Worm (Caenorhabditis elegans): Measurements from ENCODE around the gene T19C9.10.

T19C9.10 gene

ce11 chrV:17236345-17236744, at the start of gene T19C9.10:
Gene T19C9.10 (plus strand): TSS chrV:17236592.
- TF ChIP-seq tbx-9 (tag; optimal IDR thresholded peaks at IDR 0.05; ENCODE audit: borderline replicate concordance) (no peak), ztf-18 (tag; optimal IDR thresholded peaks at IDR 0.05) (no peak), dpl-1 (GFP tag; optimal IDR thresholded peaks at IDR 0.05) (no peak), nhr-27 (tag; optimal IDR thresholded peaks at IDR 0.05) (no peak), hlh-26 (GFP tag; conservative IDR thresholded peaks at IDR 0.05) (no peak), sea-2 (GFP tag; IDR thresholded peaks at IDR 0.05) (no peak), F33H1.4 (GFP tag; IDR thresholded peaks at IDR 0.05) (no peak), aptf-2 (GFP tag; conservative IDR thresholded peaks at IDR 0.05) (no peak), F37B4.10 (GFP tag; IDR thresholded peaks at IDR 0.05) (no peak), ztf-6 (GFP tag; IDR thresholded peaks at IDR 0.05) (no peak), dox-1 (GFP tag; IDR thresholded peaks at IDR 0.05) (no peak), Y53G8AR.9 (GFP tag; conservative IDR thresholded peaks at IDR 0.05) (no peak), ekl-4 (GFP tag; IDR thresholded peaks at IDR 0.05) (no peak)

- no peak for TF ChIP-seq F39B2.1 (GFP tag; IDR thresholded peaks at IDR 0.05)
- TF ChIP-seq madf-6 (GFP tag; IDR thresholded peaks at IDR 0.05), result no peak
- TF ChIP-seq die-1 (tag; optimal IDR thresholded peaks at IDR 0.05), result no peak
- no peak for TF ChIP-seq cebp-2 (GFP tag; IDR thresholded peaks at IDR 0.05)
- no peak for TF ChIP-seq F57C9.4 (tag; optimal IDR thresholded peaks at IDR 0.05)
- no peak for TF ChIP-seq K12H6.12 (tag; optimal IDR thresholded peaks at IDR 0.05)
- TF ChIP-seq sdz-38 (tag; optimal IDR thresholded peaks at IDR 0.05), result no peak
- TF ChIP-seq rpc-1 (optimal IDR thresholded peaks at IDR 0.05), result no peak
- TF ChIP-seq rpc-1 (tag; optimal IDR thresholded peaks at IDR 0.05), result no peak
- TF ChIP-seq hrde-1 (tag; optimal IDR thresholded peaks at IDR 0.05; ENCODE audit: borderline replicate concordance), result no peak
- TF ChIP-seq T26A5.8 (tag; optimal IDR thresholded peaks at IDR 0.05), result no peak
- no peak for TF ChIP-seq ceh-79 (tag; optimal IDR thresholded peaks at IDR 0.05)
- no peak for TF ChIP-seq zfh-2 (GFP tag; conservative IDR thresholded peaks at IDR 0.05)
These were observed 46.0 kb upstream of the T19C9.10 start, which contains the start of gene str-199 for ce11 chrV:17190399-17190798. Gene str-199 (minus strand): TSS chrV:17190499.

ce11 chrV:17192238-17192637, 44.2 kb upstream of the T19C9.10 start, which contains the start of gene srz-47:
Gene srz-47 (minus strand): TSS chrV:17192338.
- TF ChIP-seq ccch-3 (GFP tag; optimal IDR thresholded peaks at IDR 0.05) (no peak), F10E7.11 (tag; optimal IDR thresholded peaks at IDR 0.05) (no peak)

DNA sequence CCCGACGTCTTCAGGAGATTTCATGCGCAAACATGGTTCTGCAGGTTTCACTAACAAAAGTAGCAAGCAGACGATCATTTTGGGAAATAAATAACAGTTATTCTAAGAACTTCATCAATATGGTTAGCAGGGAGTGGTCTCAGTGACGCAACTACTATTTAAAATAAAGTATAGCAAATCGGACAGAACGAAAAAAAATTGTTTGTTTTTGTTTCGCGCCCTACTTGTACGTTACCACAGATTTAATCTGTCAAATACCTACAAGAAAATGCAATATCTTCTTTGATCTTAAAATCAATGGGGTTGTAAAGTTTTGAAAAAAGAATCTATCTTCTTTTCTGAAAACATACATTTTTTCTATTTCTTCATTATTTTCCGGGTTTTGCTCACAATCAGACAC, 37.5 kb upstream of the T19C9.10 start, which contains the start of gene srz-96:
Gene srz-96 (plus strand): TSS at position 301 of the 400 bp plus-strand sequence.
- no peak for TF ChIP-seq repo-1 (tag; optimal IDR thresholded peaks at IDR 0.05)
- TF ChIP-seq Y53G8AR.9 (GFP tag; conservative IDR thresholded peaks at IDR 0.05), result no peak
- no peak for TF ChIP-seq efl-1 (GFP tag; optimal IDR thresholded peaks at IDR 0.05)
- no peak for TF ChIP-seq C06A6.2 (GFP tag; conservative IDR thresholded peaks at IDR 0.05)
- TF ChIP-seq Y79H2A.3 (GFP tag; conservative IDR thresholded peaks at IDR 0.05), result no peak
- TF ChIP-seq B0261.1 (tag; optimal IDR thresholded peaks at IDR 0.05), result no peak
- TF ChIP-seq ztf-3 (GFP tag; optimal IDR thresholded peaks at IDR 0.05), result no peak
- no peak for TF ChIP-seq nhr-120 (GFP tag; IDR thresholded peaks at IDR 0.05)
- TF ChIP-seq nfyb-1 (GFP tag; IDR thresholded peaks at IDR 0.05), result no peak
- TF ChIP-seq dpl-1 (GFP tag; optimal IDR thresholded peaks at IDR 0.05), result no peak
- no peak for TF ChIP-seq egrh-3 (GFP tag; IDR thresholded peaks at IDR 0.05)
- no peak for TF ChIP-seq snpc-4 (GFP tag; optimal IDR thresholded peaks at IDR 0.05)
- no peak for TF ChIP-seq snpc-4 (tag; optimal IDR thresholded peaks at IDR 0.05)
- TF ChIP-seq egl-18 (GFP tag; IDR thresholded peaks at IDR 0.05), result no peak
- no peak for TF ChIP-seq snpc-3.4 (tag; optimal IDR thresholded peaks at IDR 0.05)
- no peak for TF ChIP-seq hrde-1 (tag; optimal IDR thresholded peaks at IDR 0.05; ENCODE audit: borderline replicate concordance)
- no peak for TF ChIP-seq unc-130 (GFP tag; optimal IDR thresholded peaks at IDR 0.05)
